Fruit fly (Drosophila melanogaster): ENCODE measurements around the gene scf.

scf gene

dm6 chr3L:1305317-1305716 lies 6.8 kb downstream of the scf start (continued):
- TF ChIP-seq CG15269 (tag; optimal IDR thresholded peaks at IDR 0.05) = no peak
- TF ChIP-seq CG10267 (tag; optimal IDR thresholded peaks at IDR 0.05) = no peak
- no peak for TF ChIP-seq pnt (GFP tag; optimal IDR thresholded peaks at IDR 0.05)
- TF ChIP-seq MBD-R2 (GFP tag; IDR thresholded peaks at IDR 0.05) = no peak
- TF ChIP-seq CG10147 (GFP tag; optimal IDR thresholded peaks at IDR 0.05) = no peak
- no peak for TF ChIP-seq gfzf (GFP tag; optimal IDR thresholded peaks at IDR 0.05)
- no peak for TF ChIP-seq CG2129 (GFP tag; IDR thresholded peaks at IDR 0.05; ENCODE audit: partially characterized antibody)
- no peak for TF ChIP-seq schlank (tag; optimal IDR thresholded peaks at IDR 0.05)
- no peak for TF ChIP-seq CG31441 (GFP tag; IDR thresholded peaks at IDR 0.05)
- TF ChIP-seq chinmo (GFP tag; IDR thresholded peaks at IDR 0.05; ENCODE audit: partially characterized antibody) = no peak
- peak; percentile 9 for TF ChIP-seq sug (tag; optimal IDR thresholded peaks at IDR 0.05)
- TF ChIP-seq CG18011 (GFP tag; optimal IDR thresholded peaks at IDR 0.05) = no peak
- no peak for TF ChIP-seq Atf-2 (GFP tag; optimal IDR thresholded peaks at IDR 0.05)
- TF ChIP-seq CG10321 (GFP tag; IDR thresholded peaks at IDR 0.05) = no peak
- TF ChIP-seq kay (GFP tag; optimal IDR thresholded peaks at IDR 0.05) = no peak
- TF ChIP-seq Dip3 (GFP tag; optimal IDR thresholded peaks at IDR 0.05) = no peak

- TF ChIP-seq ham (GFP tag; IDR thresholded peaks at IDR 0.05) = no peak
- no peak for TF ChIP-seq crol (GFP tag; IDR thresholded peaks at IDR 0.05)
- TF ChIP-seq slou (GFP tag; optimal IDR thresholded peaks at IDR 0.05) = no peak
- no peak for TF ChIP-seq gce (GFP tag; IDR thresholded peaks at IDR 0.05)
- TF ChIP-seq Nf-YC (tag; optimal IDR thresholded peaks at IDR 0.05) = no peak
- peak; percentile 74 for TF ChIP-seq CG30020 (tag; optimal IDR thresholded peaks at IDR 0.05)
- TF ChIP-seq eyg (GFP tag; optimal IDR thresholded peaks at IDR 0.05) = peak; percentile 26
- peak; percentile 54; the same call in 1 of the 2 replicates for TF ChIP-seq CG2129 (GFP tag; IDR thresholded peaks at IDR 0.05; ENCODE audit: partially characterized antibody)
- TF ChIP-seq Asciz (GFP tag; optimal IDR thresholded peaks at IDR 0.05) = no peak
- TF ChIP-seq cato (GFP tag; optimal IDR thresholded peaks at IDR 0.05; ENCODE audit: borderline replicate concordance) = no peak
- no peak for TF ChIP-seq CG14667 (GFP tag; IDR thresholded peaks at IDR 0.05)
- no peak for TF ChIP-seq vnd (GFP tag; IDR thresholded peaks at IDR 0.05; ENCODE audit: partially characterized antibody)
- peak; percentile 18 for TF ChIP-seq CG4854 (GFP tag; optimal IDR thresholded peaks at IDR 0.05)
- TF ChIP-seq CG12942 (GFP tag; optimal IDR thresholded peaks at IDR 0.05) = peak; percentile 14
- TF ChIP-seq CG15073 (GFP tag; optimal IDR thresholded peaks at IDR 0.05) = no peak
- no peak for TF ChIP-seq lab (GFP tag; optimal IDR thresholded peaks at IDR 0.05)
- no peak for TF ChIP-seq onecut (GFP tag; IDR thresholded peaks at IDR 0.05)
- no peak for TF ChIP-seq Hmx (GFP tag; optimal IDR thresholded peaks at IDR 0.05)
- peak; percentile 75 for TF ChIP-seq knrl (GFP tag; IDR thresholded peaks at IDR 0.05; ENCODE audit: partially characterized antibody)
- no peak for TF ChIP-seq danr (GFP tag; IDR thresholded peaks at IDR 0.05)
- 0 out of 3 replicates have a peak, but pooled peaks have one; percentile 56 for TF ChIP-seq ken (GFP tag; IDR thresholded peaks at IDR 0.05)
- TF ChIP-seq gcm (GFP tag; optimal IDR thresholded peaks at IDR 0.05) = no peak
- no peak for TF ChIP-seq CG6689 (GFP tag; IDR thresholded peaks at IDR 0.05)
- peak; percentile 79 for TF ChIP-seq BEAF-32 (GFP tag; optimal IDR thresholded peaks at IDR 0.05)
- TF ChIP-seq Doc3 (GFP tag; IDR thresholded peaks at IDR 0.05; ENCODE audit: partially characterized antibody) = peak; percentile 65
- peak; percentile 76 for TF ChIP-seq Antp (GFP tag; optimal IDR thresholded peaks at IDR 0.05)
- TF ChIP-seq Atf6 (GFP tag; IDR thresholded peaks at IDR 0.05) = no peak
- TF ChIP-seq MTF-1 (GFP tag; optimal IDR thresholded peaks at IDR 0.05; ENCODE audit: borderline replicate concordance) = no peak
- TF ChIP-seq CG13287 (GFP tag; IDR thresholded peaks at IDR 0.05; ENCODE audit: partially characterized antibody) = peak; percentile 87
- peak; percentile 64; the same call in 1 of the 2 replicates for TF ChIP-seq sna (GFP tag; IDR thresholded peaks at IDR 0.05; ENCODE audit: partially characterized antibody)
- TF ChIP-seq amos (GFP tag; IDR thresholded peaks at IDR 0.05; ENCODE audit: partially characterized antibody) = peak; percentile 81
- TF ChIP-seq sob (GFP tag; IDR thresholded peaks at IDR 0.05) = peak; percentile 72
- no peak for TF ChIP-seq CG7745 (tag; optimal IDR thresholded peaks at IDR 0.05)
- TF ChIP-seq dmrt11E (tag; optimal IDR thresholded peaks at IDR 0.05) = peak; percentile 31
Measured at dm6 chr3L:1307005-1307632, 8.6 kb downstream of the scf start, which contains the start of the genes Ctr9 and Nt5a. TSS of gene Ctr9 (plus strand) at chr3L:1307224. TSS of gene Nt5a (minus strand) at chr3L:1307418.
